Fruit fly (Drosophila melanogaster) whole organism, embryonic: ENCODE measurements around the gene mib1.

Experiments
- ATbp ChIP-seq: fragments of 200-800 bp; sonication (Bioruptor generic); optimal IDR thresholded peaks from 2 replicates; lab custom pipeline; 2017; ENCODE audit warnings: missing biosample characterization, mild to moderate bottlenecking, missing genetic modification characterization, missing genetic modification reagents
- Aef1 ChIP-seq: fragments of 200-800 bp; sonication (Bioruptor generic); IDR thresholded peaks from 3 replicates; pipeline ENCODE4 v1.3.6; 2022; ENCODE audit warnings: missing biosample characterization, missing genetic modification characterization
- Atf3 ChIP-seq: fragments of 200-800 bp; sonication (Bioruptor generic); optimal IDR thresholded peaks from 3 replicates; lab custom pipeline; 2016; ENCODE audit warnings: missing biosample characterization, missing genetic modification characterization
- Bdp1 ChIP-seq: fragments of 200-800 bp; sonication (Bioruptor generic); optimal IDR thresholded peaks from 3 replicates; lab custom pipeline; 2016; ENCODE audit warnings: missing biosample characterization, missing genetic modification characterization
- Blimp-1 ChIP-seq: fragments of 200-800 bp; sonication (Bioruptor generic); optimal IDR thresholded peaks from 3 replicates; lab custom pipeline; 2018; ENCODE audit warnings: missing biosample characterization, missing genetic modification characterization, mild to moderate bottlenecking, moderate library complexity, missing genetic modification reagents
- CG10431 ChIP-seq: fragments of 200-800 bp; sonication (Bioruptor generic); optimal IDR thresholded peaks from 3 replicates; lab custom pipeline; 2018; ENCODE audit warnings: missing biosample characterization, mild to moderate bottlenecking, missing genetic modification characterization
- CG10462 ChIP-seq: fragments of 200-800 bp; sonication (Bioruptor generic); optimal IDR thresholded peaks from 2 replicates; lab custom pipeline; 2016; ENCODE audit warnings: missing biosample characterization, missing genetic modification characterization
- CG10959 ChIP-seq: fragments of 200-800 bp; sonication (Bioruptor generic); IDR thresholded peaks from 2 replicates; pipeline ENCODE4 v1.3.6; 2022; ENCODE audit warnings: missing biosample characterization, missing genetic modification characterization
- CG11085 ChIP-seq: fragments of 200-800 bp; sonication (Bioruptor generic); IDR thresholded peaks from 2 replicates; pipeline ENCODE4 v1.3.6; 2022; ENCODE audit warnings: missing biosample characterization, missing genetic modification characterization
- CG11247 ChIP-seq: fragments of 200-800 bp; sonication (Bioruptor generic); IDR thresholded peaks from 2 replicates; pipeline ENCODE4 v1.3.6; 2022; ENCODE audit warnings: missing biosample characterization, missing genetic modification characterization
- CG12299 ChIP-seq: fragments of 200-800 bp; sonication (Bioruptor generic); optimal IDR thresholded peaks from 2 replicates; lab custom pipeline; 2018; ENCODE audit warnings: missing biosample characterization, mild to moderate bottlenecking, missing genetic modification characterization
- CG31365 ChIP-seq: fragments of 200-800 bp; sonication (Bioruptor generic); optimal IDR thresholded peaks from 2 replicates; lab custom pipeline; 2018; ENCODE audit warnings: missing biosample characterization, mild to moderate bottlenecking, missing genetic modification characterization
- CG33557 ChIP-seq: fragments of 200-800 bp; sonication (Bioruptor generic); optimal IDR thresholded peaks from 2 replicates; lab custom pipeline; 2019; ENCODE audit warnings: missing biosample characterization, mild to moderate bottlenecking, missing genetic modification characterization, moderate library complexity
- CG3407 ChIP-seq: fragments of 200-800 bp; sonication (Bioruptor generic); optimal IDR thresholded peaks from 2 replicates; lab custom pipeline; 2018; ENCODE audit warnings: missing biosample characterization, mild to moderate bottlenecking, missing genetic modification characterization
- CG4360 ChIP-seq: fragments of 200-800 bp; sonication (Bioruptor generic); IDR thresholded peaks from 2 replicates; pipeline ENCODE4 v1.3.6; 2022; ENCODE audit warnings: missing biosample characterization, missing genetic modification characterization
- CG6683 ChIP-seq: fragments of 200-800 bp; sonication (Bioruptor generic); optimal IDR thresholded peaks from 2 replicates; lab custom pipeline; 2017; ENCODE audit warnings: missing biosample characterization, mild to moderate bottlenecking, missing genetic modification characterization, missing genetic modification reagents
- CG6813 ChIP-seq: fragments of 200-800 bp; sonication (Bioruptor generic); optimal IDR thresholded peaks from 2 replicates; lab custom pipeline; 2017; ENCODE audit warnings: missing biosample characterization, missing genetic modification characterization, mild to moderate bottlenecking, moderate library complexity, missing genetic modification reagents
- CG7357 ChIP-seq: fragments of 200-800 bp; sonication (Bioruptor generic); IDR thresholded peaks from 3 replicates; pipeline ENCODE4 v1.3.6; 2022; ENCODE audit warnings: missing biosample characterization, missing genetic modification characterization
- CG7372 ChIP-seq: fragments of 200-800 bp; sonication (Bioruptor generic); IDR thresholded peaks from 2 replicates; pipeline ENCODE4 v1.3.6; 2022; ENCODE audit warnings: missing biosample characterization, missing genetic modification characterization
- CG7786 ChIP-seq: fragments of 200-800 bp; sonication (Bioruptor generic); optimal IDR thresholded peaks from 2 replicates; lab custom pipeline; 2016; ENCODE audit warnings: missing biosample characterization, missing genetic modification characterization
- CG7928 ChIP-seq: fragments of 200-800 bp; sonication (Bioruptor generic); optimal IDR thresholded peaks from 2 replicates; lab custom pipeline; 2017; ENCODE audit warnings: missing biosample characterization, mild to moderate bottlenecking, missing genetic modification characterization
- CG8281 ChIP-seq: fragments of 200-800 bp; sonication (Bioruptor generic); optimal IDR thresholded peaks from 2 replicates; lab custom pipeline; 2018; ENCODE audit warnings: missing biosample characterization, mild to moderate bottlenecking, missing genetic modification characterization, moderate library complexity
- CG8359 ChIP-seq: fragments of 200-800 bp; sonication (Bioruptor generic); optimal IDR thresholded peaks from 2 replicates; lab custom pipeline; 2017; ENCODE audit warnings: missing biosample characterization, mild to moderate bottlenecking, missing genetic modification characterization, borderline replicate concordance
- CG8388 ChIP-seq: fragments of 200-800 bp; sonication (Bioruptor generic); optimal IDR thresholded peaks from 2 replicates; lab custom pipeline; 2019; ENCODE audit warnings: missing biosample characterization, mild to moderate bottlenecking, missing genetic modification characterization, moderate library complexity
- CG8478 ChIP-seq: fragments of >200 bp; optimal IDR thresholded peaks from 2 replicates; lab custom pipeline; 2018
- CG8765 ChIP-seq: fragments of 200-800 bp; sonication (Bioruptor generic); IDR thresholded peaks from 2 replicates; pipeline ENCODE4 v1.3.6; 2022; ENCODE audit warnings: missing biosample characterization, missing genetic modification characterization
- CkIIα-i1 ChIP-seq: fragments of 200-800 bp; sonication (Bioruptor generic); IDR thresholded peaks from 2 replicates; pipeline ENCODE4 v1.3.6; 2022; ENCODE audit warnings: missing biosample characterization, missing genetic modification characterization
- Dad ChIP-seq: fragments of 200-800 bp; sonication (Bioruptor generic); optimal IDR thresholded peaks from 3 replicates; lab custom pipeline; 2016; ENCODE audit warnings: missing biosample characterization, missing genetic modification characterization
- Dip2 ChIP-seq: fragments of 200-800 bp; sonication (Bioruptor generic); IDR thresholded peaks from 2 replicates; pipeline ENCODE4 v1.3.6; 2022; ENCODE audit warnings: missing biosample characterization, missing genetic modification characterization
- Dip3 ChIP-seq: fragments of 200-800 bp; sonication (Bioruptor generic); optimal IDR thresholded peaks from 3 replicates; lab custom pipeline; 2016; ENCODE audit warnings: missing biosample characterization, missing genetic modification characterization
- Doc3 ChIP-seq: fragments of 200-800 bp; sonication (Bioruptor generic); IDR thresholded peaks from 3 replicates; pipeline ENCODE4 v1.3.6; 2022; ENCODE audit warnings: missing biosample characterization, missing genetic modification characterization; ENCODE audit not compliant: partially characterized antibody
- E2f1 ChIP-seq: fragments of 200-800 bp; sonication (Bioruptor generic); IDR thresholded peaks from 2 replicates; pipeline ENCODE4 v1.3.6; 2022; ENCODE audit warnings: missing biosample characterization, missing genetic modification characterization
- HLHmδ ChIP-seq: fragments of 200-800 bp; sonication (Bioruptor generic); optimal IDR thresholded peaks from 2 replicates; lab custom pipeline; 2018; ENCODE audit warnings: missing biosample characterization, mild to moderate bottlenecking, missing genetic modification characterization, moderate library complexity
- Hsf ChIP-seq: fragments of 200-800 bp; sonication (Bioruptor generic); optimal IDR thresholded peaks from 3 replicates; lab custom pipeline; 2016; ENCODE audit warnings: missing biosample characterization, missing genetic modification characterization
- Myb ChIP-seq: fragments of 200-800 bp; sonication (Bioruptor generic); optimal IDR thresholded peaks from 2 replicates; lab custom pipeline; 2016; ENCODE audit warnings: missing biosample characterization, missing genetic modification characterization
- Nf-YB ChIP-seq: fragments of 200-800 bp; sonication (Bioruptor generic); optimal IDR thresholded peaks from 3 replicates; lab custom pipeline; 2019; ENCODE audit warnings: missing biosample characterization, mild to moderate bottlenecking, missing genetic modification characterization, moderate library complexity
- Oaz ChIP-seq: fragments of 200-800 bp; sonication (Bioruptor generic); IDR thresholded peaks from 2 replicates; pipeline ENCODE4 v1.3.6; 2022; ENCODE audit warnings: missing biosample characterization, missing genetic modification characterization
- Rfx ChIP-seq: fragments of 200-800 bp; sonication (Bioruptor generic); IDR thresholded peaks from 2 replicates; pipeline ENCODE4 v1.3.6; 2022; ENCODE audit warnings: missing biosample characterization, missing genetic modification characterization
- Spps ChIP-seq: fragments of 200-800 bp; sonication (Bioruptor generic); optimal IDR thresholded peaks from 2 replicates; lab custom pipeline; 2018; ENCODE audit warnings: missing biosample characterization, mild to moderate bottlenecking, missing genetic modification characterization
- ase ChIP-seq: fragments of 200-800 bp; sonication (Bioruptor generic); IDR thresholded peaks from 3 replicates; pipeline ENCODE4 v1.3.6; 2022; ENCODE audit warnings: missing biosample characterization, missing genetic modification characterization
- bab2 ChIP-seq: fragments of 200-800 bp; sonication (Bioruptor generic); optimal IDR thresholded peaks from 2 replicates; lab custom pipeline; 2016; ENCODE audit warnings: missing biosample characterization, missing genetic modification characterization
- chinmo ChIP-seq: fragments of 200-800 bp; sonication (Bioruptor generic); IDR thresholded peaks from 4 replicates; pipeline ENCODE4 v1.3.6; 2022; ENCODE audit warnings: missing biosample characterization, missing genetic modification characterization; ENCODE audit not compliant: partially characterized antibody
- chm ChIP-seq: fragments of 200-800 bp; sonication (Bioruptor generic); IDR thresholded peaks from 2 replicates; pipeline ENCODE4 v1.3.6; 2022; ENCODE audit warnings: missing biosample characterization, missing genetic modification characterization
- fd96Cb ChIP-seq: fragments of 200-800 bp; sonication (Bioruptor generic); optimal IDR thresholded peaks from 2 replicates; lab custom pipeline; 2018; ENCODE audit warnings: missing biosample characterization, mild to moderate bottlenecking, missing genetic modification characterization, moderate library complexity
- gce ChIP-seq: fragments of 200-800 bp; sonication (Bioruptor generic); IDR thresholded peaks from 3 replicates; pipeline ENCODE4 v1.3.6; 2022; ENCODE audit warnings: missing biosample characterization, missing genetic modification characterization
- gcm2 ChIP-seq: fragments of 200-800 bp; sonication (Bioruptor generic); optimal IDR thresholded peaks from 2 replicates; lab custom pipeline; 2016; ENCODE audit warnings: missing biosample characterization, missing genetic modification characterization
- slbo ChIP-seq: fragments of 200-800 bp; sonication (Bioruptor generic); IDR thresholded peaks from 2 replicates; pipeline ENCODE4 v1.3.6; 2022; ENCODE audit warnings: missing biosample characterization, missing genetic modification characterization
- stwl ChIP-seq: fragments of 200-800 bp; sonication (Bioruptor generic); optimal IDR thresholded peaks from 3 replicates; lab custom pipeline; 2018; ENCODE audit warnings: missing biosample characterization, mild to moderate bottlenecking, missing genetic modification characterization, moderate library complexity
- sug ChIP-seq: fragments of 200-800 bp; optimal IDR thresholded peaks from 2 replicates; lab custom pipeline; 2019; ENCODE audit warnings: missing biosample characterization, mild to moderate bottlenecking, missing genetic modification characterization, moderate library complexity
- z ChIP-seq: fragments of 200-800 bp; sonication (Bioruptor generic); IDR thresholded peaks from 3 replicates; pipeline ENCODE4 v1.3.6; 2022; ENCODE audit warnings: missing biosample characterization, missing genetic modification characterization
- zen2 ChIP-seq: fragments of 200-800 bp; sonication (Bioruptor generic); IDR thresholded peaks from 3 replicates; pipeline ENCODE4 v1.3.6; 2022; ENCODE audit warnings: missing biosample characterization, missing genetic modification characterization; ENCODE audit not compliant: partially characterized antibody

mib1 gene

dm6 chr3L:16046387-16047066, 34.9 kb upstream of the mib1 start (continued):
- no peak for TF ChIP-seq CG7372 (GFP tag; lab: Robert Waterston, UW)
- peak; percentile 92 for TF ChIP-seq chm (GFP tag; lab: Robert Waterston, UW)
- TF ChIP-seq E2f1: no peak; the same call in 1 of the 2 replicates
- no peak for TF ChIP-seq Dad (GFP tag; lab: Kevin White, UChicago)
- no peak for TF ChIP-seq Spps (tag; lab: Kevin White, UChicago)
- TF ChIP-seq stwl (tag; lab: Kevin White, UChicago): no peak
- TF ChIP-seq Blimp-1 (GFP tag; lab: Kevin White, UChicago): no peak
- no peak for TF ChIP-seq CG3407 (GFP tag; lab: Kevin White, UChicago)
- no peak for TF ChIP-seq CG7357 (GFP tag; lab: Robert Waterston, UW)
- TF ChIP-seq Atf3 (GFP tag; lab: Kevin White, UChicago): no peak
- TF ChIP-seq CG10462 (GFP tag; lab: Kevin White, UChicago): no peak
- no peak for TF ChIP-seq Nf-YB (GFP tag; lab: Kevin White, UChicago)
- TF ChIP-seq CG6683 (GFP tag; lab: Kevin White, UChicago): no peak
- TF ChIP-seq CG10959 (GFP tag; lab: Robert Waterston, UW): no peak
- TF ChIP-seq CG7928 (GFP tag; lab: Kevin White, UChicago): no peak
- TF ChIP-seq CG8765 (GFP tag; lab: Robert Waterston, UW): no peak
- no peak for TF ChIP-seq zen2 (GFP tag; lab: Robert Waterston, UW)
- no peak for TF ChIP-seq Aef1 (GFP tag; lab: Robert Waterston, UW)
- no peak for TF ChIP-seq bab2 (GFP tag; lab: Kevin White, UChicago)
- TF ChIP-seq fd96Cb: no peak
- no peak for TF ChIP-seq gcm2 (GFP tag; lab: Kevin White, UChicago)
- TF ChIP-seq CG6813: no peak
- no peak for TF ChIP-seq CG33557
- peak; percentile 36 for TF ChIP-seq CG31365 (tag; lab: Kevin White, UChicago)
- TF ChIP-seq sug: peak; percentile 56
- no peak for TF ChIP-seq Myb (GFP tag; lab: Kevin White, UChicago)
- TF ChIP-seq Bdp1 (GFP tag; lab: Kevin White, UChicago): no peak
- no peak for TF ChIP-seq ATbp
- TF ChIP-seq Oaz: no peak
- TF ChIP-seq Dip2 (GFP tag; lab: Robert Waterston, UW): no peak
- TF ChIP-seq Doc3 (GFP tag; lab: Robert Waterston, UW): no peak
- TF ChIP-seq CG8281 (tag; lab: Kevin White, UChicago): no peak
- no peak for TF ChIP-seq slbo
- no peak for TF ChIP-seq CkIIα-i1
- TF ChIP-seq CG8478 (lab: Kevin White, UChicago): no peak
- TF ChIP-seq CG10431 (GFP tag; lab: Kevin White, UChicago): peak; percentile 47
- TF ChIP-seq Dip3: no peak
- TF ChIP-seq ase: no peak
- TF ChIP-seq CG11247: peak; percentile 38; the same call in 1 of the 2 replicates
- peak; percentile 47 for TF ChIP-seq CG12299 (tag; lab: Kevin White, UChicago)
- TF ChIP-seq Rfx (GFP tag; lab: Robert Waterston, UW): peak; percentile 63
- TF ChIP-seq CG8359 (GFP tag; lab: Kevin White, UChicago): no peak
- TF ChIP-seq Hsf (GFP tag; lab: Kevin White, UChicago): no peak
- TF ChIP-seq chinmo: peak; percentile 94
- peak; percentile 51 for TF ChIP-seq CG4360 (GFP tag; lab: Robert Waterston, UW)
- TF ChIP-seq CG8388 (GFP tag; lab: Kevin White, UChicago): no peak
- no peak for TF ChIP-seq CG11085 (GFP tag; lab: Robert Waterston, UW)
- TF ChIP-seq CG7786: no peak
- TF ChIP-seq HLHmδ (GFP tag; lab: Kevin White, UChicago): peak; percentile 2
- TF ChIP-seq gce (GFP tag; lab: Robert Waterston, UW): peak; percentile 66; the same call in 1 of the 3 replicates
- peak; percentile 61; the same call in 2 of the 3 replicates for TF ChIP-seq z
